Worm (Caenorhabditis elegans) whole organism, L1 larva: Measurements from ENCODE around the gene C30A5.10.

Experiments used
- egl-27 ChIP-seq, 2 experiments: fragments of 150-350 bp in 1 of 2; sonication (generic microtip); optimal IDR thresholded peaks; 3 replicates each; lab custom pipeline; 2017 to 2018; ENCODE audit warnings: missing biosample characterization in 2 of 2, missing genetic modification characterization in 2 of 2, missing genetic modification reagents in 2 of 2
- fos-1 ChIP-seq: fragments of 150-350 bp; optimal IDR thresholded peaks from 2 replicates; lab custom pipeline; 2014; ENCODE audit warnings: missing biosample characterization, missing genetic modification characterization
- mep-1 ChIP-seq: fragments of 150-350 bp; optimal IDR thresholded peaks from 2 replicates; lab custom pipeline; 2014; ENCODE audit warnings: missing biosample characterization, missing genetic modification characterization
- nhr-237 ChIP-seq: fragments of 150-350 bp; optimal IDR thresholded peaks from 2 replicates; lab custom pipeline; 2014; ENCODE audit warnings: missing biosample characterization, missing genetic modification characterization

DNA sequence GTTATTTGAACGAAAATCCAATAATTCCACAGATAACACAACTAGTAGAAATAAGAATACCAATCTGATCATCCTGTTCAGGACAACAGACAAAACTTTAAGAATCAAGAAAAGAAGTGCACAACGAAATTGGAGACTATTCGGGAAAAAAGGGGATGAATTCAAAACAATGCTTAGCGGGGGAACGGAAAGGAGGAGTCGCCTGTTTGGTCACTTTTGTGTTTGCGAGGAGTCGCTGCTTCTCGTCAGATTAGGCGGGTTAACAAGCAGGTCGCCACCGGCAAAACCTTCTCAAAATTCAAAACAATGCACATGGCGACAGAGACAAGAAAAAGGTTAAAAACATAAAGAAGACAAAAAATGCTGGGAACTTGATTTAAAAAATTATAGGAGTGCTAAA, at the start of gene C30A5.10:
- TF ChIP-seq nhr-237 (tag; lab: Kevin White, UChicago), result no peak
- no peak for TF ChIP-seq mep-1 (tag; lab: Kevin White, UChicago)
- TF ChIP-seq egl-27 (tag; optimal IDR thresholded peaks at IDR 0.05; lab: Kevin White, UChicago), result no peak
- TF ChIP-seq fos-1 (tag; lab: Kevin White, UChicago), result no peak
